Worm (Caenorhabditis elegans): Measurements from ENCODE around the gene ugt-32.

DNA sequence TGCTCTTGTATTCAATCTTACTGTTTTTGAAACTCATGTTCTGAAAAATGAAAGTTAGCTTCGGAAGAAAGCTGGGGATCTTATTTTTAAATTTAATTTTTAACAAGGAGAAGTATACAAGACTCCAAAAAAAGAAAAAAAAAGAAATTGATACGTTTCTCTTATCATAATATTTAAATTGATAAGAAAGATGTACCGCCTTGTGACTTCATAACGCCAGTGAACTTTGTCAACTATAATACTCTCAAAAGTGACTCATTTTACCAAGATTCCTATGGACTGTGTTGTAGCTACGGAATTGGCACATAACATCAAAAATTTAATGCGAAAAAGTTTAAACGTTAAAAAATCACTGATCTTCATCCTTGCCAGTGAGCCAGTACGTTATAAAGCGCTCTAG is 8.0 kb upstream of the ugt-32 start:
- TF ChIP-seq ama-1 (optimal IDR thresholded peaks at IDR 0.05) (no peak), nhr-237 (tag; optimal IDR thresholded peaks at IDR 0.05) (no peak), sdz-12 (GFP tag; optimal IDR thresholded peaks at IDR 0.05) (no peak), lin-15B (tag; optimal IDR thresholded peaks at IDR 0.05) (no peak), madf-5 (GFP tag; IDR thresholded peaks at IDR 0.05) (no peak), ztf-11 (tag; optimal IDR thresholded peaks at IDR 0.05) (no peak), unc-62 (GFP tag; optimal IDR thresholded peaks at IDR 0.05 in 1 of 2) (no peak), unc-62 (tag; optimal IDR thresholded peaks at IDR 0.05) (no peak), nhr-76 (tag; optimal IDR thresholded peaks at IDR 0.05) (no peak), mxl-2 (GFP tag; conservative IDR thresholded peaks at IDR 0.05) (no peak), skn-1 (tag; optimal IDR thresholded peaks at IDR 0.05) (no peak), nhr-10 (tag; optimal IDR thresholded peaks at IDR 0.05) (no peak), snpc-4 (tag; optimal IDR thresholded peaks at IDR 0.05) (no peak), F49E8.2 (tag; optimal IDR thresholded peaks at IDR 0.05; ENCODE audit: borderline replicate concordance) (no peak), nhr-28 (tag; optimal IDR thresholded peaks at IDR 0.05) (peak; percentile 86)
